Worm (Caenorhabditis elegans) whole organism, L4/young adult: ENCODE results near the gene rpc-2.

Source experiments
- W03F9.2 ChIP-seq: fragments of 150-350 bp; optimal IDR thresholded peaks from 2 replicates; lab custom pipeline; 2014; ENCODE audit warnings: missing biosample characterization, missing genetic modification characterization
- him-1 ChIP-seq: sonication (generic microtip); optimal IDR thresholded peaks from 2 replicates; lab custom pipeline; 2016; ENCODE audit warnings: missing genotype, missing genetic modification reagents, missing genetic modification characterization, missing compliant biosample characterization

ce11 chrIII:5586925-5587324 lies 29.8 kb downstream of the rpc-2 start, which contains the start of gene F56D2.2:
- TF ChIP-seq him-1 (tag; lab: Kevin White, UChicago) (no peak), W03F9.2 (no peak)
